Worm (Caenorhabditis elegans) whole organism, L4/young adult: ENCODE measurements around the gene R102.11.

Experiments used
- W03F9.2 ChIP-seq: fragments of 150-350 bp; optimal IDR thresholded peaks from 2 replicates; lab custom pipeline; 2014; ENCODE audit warnings: missing biosample characterization, missing genetic modification characterization
- dao-5 ChIP-seq: sonication (generic microtip); optimal IDR thresholded peaks from 2 replicates; lab custom pipeline; 2016; ENCODE audit warnings: missing genotype, missing genetic modification characterization, moderate library complexity, missing compliant biosample characterization
- him-1 ChIP-seq: sonication (generic microtip); optimal IDR thresholded peaks from 2 replicates; lab custom pipeline; 2016; ENCODE audit warnings: missing genotype, missing genetic modification reagents, missing genetic modification characterization, missing compliant biosample characterization

R102.11 gene

ce11 chrIV:10699660-10700059 lies at the start of gene R102.11:
Gene R102.11, minus strand, starts transcription at chrIV:10699760.
- TF ChIP-seq W03F9.2 (tag; lab: Kevin White, UChicago) (no peak), dao-5 (tag; lab: Kevin White, UChicago) (no peak)

ce11 chrIV:10745332-10745731 lies 45.8 kb upstream of the R102.11 start:
- no peak for TF ChIP-seq W03F9.2 (tag; lab: Kevin White, UChicago)
- TF ChIP-seq him-1 (tag; lab: Kevin White, UChicago), result no peak
- no peak for TF ChIP-seq dao-5 (tag; lab: Kevin White, UChicago)

DNA sequence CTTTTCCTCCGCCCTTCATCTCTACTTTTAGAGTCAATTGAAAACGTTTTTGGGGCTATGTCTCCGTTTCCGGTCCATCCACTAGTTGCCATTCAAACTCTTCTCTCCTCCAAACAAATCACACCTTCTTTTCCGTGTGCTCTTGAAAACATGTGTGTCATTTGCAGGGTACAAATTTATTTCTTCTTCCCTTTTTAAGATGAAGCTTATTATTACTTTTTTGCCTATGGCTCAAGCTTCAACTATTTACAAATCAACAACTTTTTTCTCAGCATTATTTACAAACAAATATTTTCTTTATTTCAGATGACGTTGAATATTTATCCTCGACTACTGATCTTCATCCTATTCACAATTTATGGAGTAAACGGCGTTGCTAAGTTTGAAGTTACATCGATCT lies 44.9 kb upstream of the R102.11 start, which contains the start of gene T25B9.3:
TSS of gene T25B9.3 (plus strand) at position 301 of the 400 bp plus-strand sequence.
- TF ChIP-seq him-1 (tag; lab: Kevin White, UChicago) (no peak), W03F9.2 (tag; lab: Kevin White, UChicago) (no peak), dao-5 (tag; lab: Kevin White, UChicago) (no peak)

ce11 chrIV:10738328-10738727 lies 38.8 kb upstream of the R102.11 start, which contains the start of gene ssp-34:
Gene ssp-34, minus strand, starts transcription at chrIV:10738602.
- TF ChIP-seq W03F9.2 (tag; lab: Kevin White, UChicago) (no peak), him-1 (tag; lab: Kevin White, UChicago) (no peak)

DNA sequence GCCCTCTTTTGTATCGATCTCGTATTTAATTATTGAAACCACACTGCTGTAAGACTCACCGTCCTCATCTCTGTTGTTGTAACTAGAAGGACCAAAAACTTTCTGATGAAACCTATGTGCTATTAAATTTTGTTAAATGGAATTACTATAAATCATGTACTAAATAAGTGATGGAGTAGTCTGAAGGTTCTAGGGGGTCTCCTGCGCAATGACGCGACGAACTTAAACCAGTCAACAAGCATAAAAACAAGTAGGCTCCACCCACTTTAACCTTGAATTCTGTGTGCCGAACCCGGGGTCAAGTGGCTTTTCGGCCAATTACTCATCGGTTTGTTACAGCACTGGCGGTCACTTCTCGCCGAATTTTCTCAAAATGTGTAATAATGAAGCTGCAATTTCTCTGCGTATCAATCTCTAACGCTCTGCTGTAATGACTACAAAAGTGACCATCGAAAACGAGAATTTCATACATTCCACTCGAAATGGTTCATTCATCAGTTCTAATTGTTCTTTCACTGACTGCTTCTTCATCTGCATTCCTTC lies 37.5 kb upstream of the R102.11 start, which contains the start of gene grl-21:
TSS of gene grl-21 (plus strand) at position 464 of the 543 bp plus-strand sequence.
- TF ChIP-seq W03F9.2 (tag; lab: Kevin White, UChicago) (no peak), him-1 (tag; lab: Kevin White, UChicago) (no peak), dao-5 (tag; lab: Kevin White, UChicago) (no peak)

- no peak for TF ChIP-seq him-1 (tag; lab: Kevin White, UChicago)
- TF ChIP-seq W03F9.2 (tag; lab: Kevin White, UChicago), result peak; percentile 22
These were observed 35.2 kb upstream of the R102.11 start, which contains the start of the genes orc-5 and cyb-1 for ce11 chrIV:10734527-10735436. Gene orc-5, minus strand, starts transcription at chrIV:10734588. Gene cyb-1, plus strand, starts transcription at chrIV:10735216.

DNA sequence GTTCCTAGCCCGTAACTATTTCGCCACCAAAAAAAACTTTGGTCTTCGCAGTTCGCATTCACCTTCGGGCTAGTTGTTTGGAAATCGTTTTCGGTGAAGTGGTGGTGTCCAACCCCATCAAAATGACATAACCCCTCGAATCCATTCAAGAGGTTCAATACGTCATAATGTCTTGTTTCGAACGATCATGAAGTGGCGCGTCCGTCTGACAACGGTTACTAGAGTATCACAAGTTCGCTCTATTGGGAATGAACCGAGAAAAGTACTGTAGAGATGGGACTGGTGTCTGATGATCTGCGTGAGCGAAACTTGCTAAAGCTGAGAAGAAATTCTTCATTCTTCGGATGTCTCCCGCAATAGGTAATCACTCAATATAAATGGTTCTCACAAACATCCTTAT lies 28.2 kb upstream of the R102.11 start, which contains the start of gene ZC168.2:
TSS of gene ZC168.2 (plus strand) at position 301 of the 400 bp plus-strand sequence.
- no peak for TF ChIP-seq dao-5 (tag; lab: Kevin White, UChicago)
- no peak for TF ChIP-seq W03F9.2 (tag; lab: Kevin White, UChicago)
- no peak for TF ChIP-seq him-1 (tag; lab: Kevin White, UChicago)

DNA sequence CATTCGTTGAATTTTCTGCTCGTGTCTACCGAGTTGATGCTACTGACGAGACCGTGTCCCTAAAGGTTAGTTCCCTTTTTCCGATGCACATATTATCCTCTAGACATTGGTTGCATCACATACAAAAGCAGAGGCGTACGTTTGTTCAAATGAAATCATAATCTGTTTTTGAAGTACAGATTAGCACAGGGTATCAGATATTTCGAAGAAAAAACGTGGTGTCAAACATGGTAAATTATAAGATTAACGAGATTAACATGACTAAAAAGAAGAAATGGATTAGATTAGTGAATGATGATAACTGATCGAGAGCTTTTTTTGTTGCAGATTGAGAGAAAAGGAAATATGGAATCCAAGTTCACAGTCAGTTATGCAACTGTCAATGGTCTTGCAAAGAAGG lies 19.3 kb upstream of the R102.11 start:
- no peak for TF ChIP-seq him-1 (tag; lab: Kevin White, UChicago)
- no peak for TF ChIP-seq dao-5 (tag; lab: Kevin White, UChicago)
- TF ChIP-seq W03F9.2 (tag; lab: Kevin White, UChicago), result no peak

- TF ChIP-seq him-1 (tag; lab: Kevin White, UChicago) (no peak), dao-5 (tag; lab: Kevin White, UChicago) (no peak), W03F9.2 (tag; lab: Kevin White, UChicago) (no peak)
These were observed 18.5 kb upstream of the R102.11 start for ce11 chrIV:10718075-10718474.

DNA sequence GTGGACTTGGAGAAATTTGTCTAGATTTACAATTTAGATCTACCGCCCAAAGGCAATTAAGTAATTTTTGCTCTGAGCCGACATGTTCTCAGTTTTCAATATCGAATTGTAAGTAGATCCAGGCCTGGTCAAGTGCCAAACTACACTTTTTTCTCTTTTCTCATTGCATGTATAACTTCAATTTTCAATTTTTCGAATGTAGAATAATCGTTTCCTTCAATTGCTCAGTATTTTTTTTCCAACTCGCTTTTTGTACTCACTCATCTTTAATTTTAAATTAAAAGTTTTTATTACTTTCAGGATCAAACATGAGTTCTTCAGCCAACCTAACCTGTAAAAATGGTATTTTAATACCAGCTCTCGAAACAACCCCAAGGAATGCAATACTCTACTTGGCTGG lies 16.8 kb upstream of the R102.11 start, which contains the start of gene ncx-3:
TSS of gene ncx-3 (plus strand) at position 301 of the 400 bp plus-strand sequence.
- TF ChIP-seq W03F9.2 (tag; lab: Kevin White, UChicago), result no peak
- no peak for TF ChIP-seq him-1 (tag; lab: Kevin White, UChicago)
- TF ChIP-seq dao-5 (tag; lab: Kevin White, UChicago), result no peak

DNA sequence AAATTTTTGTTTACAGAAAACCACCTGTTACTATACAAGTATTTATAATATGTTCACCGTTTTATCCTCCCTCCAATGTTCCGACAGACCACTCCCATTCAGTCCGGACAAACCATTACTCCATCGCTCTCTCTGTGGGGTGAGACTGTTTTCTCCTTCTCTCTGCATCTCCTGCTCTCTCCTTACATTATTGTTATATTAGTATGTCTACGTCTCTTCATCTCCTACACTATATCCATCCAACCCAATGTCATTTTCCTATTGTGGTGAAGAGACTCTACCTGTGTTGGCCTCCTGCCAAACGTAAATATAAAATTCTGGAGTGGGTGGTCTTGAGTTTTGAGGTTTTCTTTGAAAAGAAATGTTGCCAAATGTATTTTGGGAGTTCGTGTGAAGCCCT lies 15.0 kb upstream of the R102.11 start:
- TF ChIP-seq W03F9.2 (tag; lab: Kevin White, UChicago) (no peak), dao-5 (tag; lab: Kevin White, UChicago) (no peak), him-1 (tag; lab: Kevin White, UChicago) (no peak)

- TF ChIP-seq dao-5 (tag; lab: Kevin White, UChicago) (no peak), W03F9.2 (tag; lab: Kevin White, UChicago) (no peak), him-1 (tag; lab: Kevin White, UChicago) (no peak)
These were observed 12.2 kb upstream of the R102.11 start, which contains the start of gene glb-21 for ce11 chrIV:10711729-10712128. Gene glb-21, minus strand, starts transcription at chrIV:10711794.

DNA sequence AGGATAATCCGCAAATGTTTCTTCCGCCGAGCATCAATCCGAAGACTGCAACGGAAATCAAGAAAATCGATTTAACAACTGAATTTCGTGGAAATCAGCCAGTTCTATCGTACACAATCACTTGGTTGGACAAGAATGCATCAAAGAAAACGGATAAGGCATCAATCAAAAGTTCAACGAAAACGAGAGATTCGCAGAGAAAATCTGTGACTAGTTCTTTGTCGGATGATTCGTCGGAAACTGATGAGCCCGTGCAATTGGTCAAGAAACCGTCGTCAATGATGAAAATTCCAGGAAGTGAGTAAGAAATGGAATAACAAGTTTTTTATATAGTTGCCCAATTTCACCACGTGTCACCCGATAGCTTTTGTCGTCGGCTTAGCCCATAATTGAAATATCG lies 6.5 kb upstream of the R102.11 start, which contains the start of gene R102.6:
TSS of gene R102.6 (minus strand) at position 101 of the 400 bp plus-strand sequence.
- TF ChIP-seq dao-5 (tag; lab: Kevin White, UChicago), result no peak
- TF ChIP-seq W03F9.2 (tag; lab: Kevin White, UChicago), result no peak
- TF ChIP-seq him-1 (tag; lab: Kevin White, UChicago), result no peak
